Fruit fly (Drosophila melanogaster) whole organism, wandering third instar larva: Measurements from ENCODE around the gene sing.
A peak's percentile ranks its signal among the peaks of the same experiment; 100 is the strongest.

Source experiments
- Abd-B ChIP-seq: fragments of >200 bp; optimal IDR thresholded peaks from 2 replicates; lab custom pipeline; 2017; ENCODE audit warnings: missing biosample characterization, missing genetic modification characterization
- CrebA ChIP-seq: fragments of 200-800 bp; sonication (Bioruptor generic); optimal IDR thresholded peaks from 2 replicates; lab custom pipeline; 2016; ENCODE audit warnings: missing biosample characterization, mild to moderate bottlenecking, missing genetic modification characterization, borderline replicate concordance
- Dif ChIP-seq: fragments of 200-275, 200-300 bp; sonication (Bioruptor generic); optimal IDR thresholded peaks from 2 replicates; lab custom pipeline; 2018; ENCODE audit warnings: missing biosample characterization, missing genetic modification characterization; ENCODE audit not compliant: partially characterized antibody
- GATAd ChIP-seq: sonication (Bioruptor generic); optimal IDR thresholded peaks from 2 replicates; lab custom pipeline; 2016; ENCODE audit warnings: missing biosample characterization, missing genetic modification characterization
- HLH106 ChIP-seq: fragments of 200-800 bp; optimal IDR thresholded peaks from 3 replicates; lab custom pipeline; 2019; ENCODE audit warnings: missing biosample characterization, mild to moderate bottlenecking, missing genetic modification characterization, moderate library complexity
- Hr78 ChIP-seq: fragments of >200 bp; optimal IDR thresholded peaks from 2 replicates; lab custom pipeline; 2017; ENCODE audit warnings: missing biosample characterization, missing genetic modification characterization
- Hr83 ChIP-seq: fragments of 200-300 bp; sonication (Bioruptor generic); optimal IDR thresholded peaks from 2 replicates; lab custom pipeline; 2016; ENCODE audit warnings: missing biosample characterization, mild to moderate bottlenecking, missing genetic modification characterization, moderate library complexity; ENCODE audit not compliant: poor library complexity, severe bottlenecking
- Jra ChIP-seq: sonication (Bioruptor generic); optimal IDR thresholded peaks from 2 replicates; lab custom pipeline; 2016; ENCODE audit warnings: missing biosample characterization, missing genetic modification characterization
- Mio ChIP-seq: sonication (Bioruptor generic); optimal IDR thresholded peaks from 2 replicates; lab custom pipeline; 2016; ENCODE audit warnings: missing biosample characterization, missing genetic modification characterization
- Myc ChIP-seq: fragments of >200 bp; optimal IDR thresholded peaks from 2 replicates; lab custom pipeline; 2017
- N ChIP-seq: fragments of >200 bp; optimal IDR thresholded peaks from 2 replicates; lab custom pipeline; 2018; ENCODE audit warnings: missing biosample characterization, missing external identifiers, missing genetic modification characterization
- OdsH ChIP-seq: fragments of 200-800 bp; sonication (Bioruptor generic); optimal IDR thresholded peaks from 2 replicates; lab custom pipeline; 2016; ENCODE audit warnings: missing biosample characterization, mild to moderate bottlenecking, missing genetic modification characterization
- Rel ChIP-seq, 2 experiments: fragments of 200-800 bp; sonication (Bioruptor generic) in 1 of 2; optimal IDR thresholded peaks; 2 replicates in 1 of 2; 3 replicates in 1 of 2; lab custom pipeline; 2016 to 2019; ENCODE audit warnings: mild to moderate bottlenecking in 2 of 2, missing biosample characterization in 2 of 2, missing genetic modification characterization in 2 of 2, moderate library complexity in 1 of 2
- Sp1 ChIP-seq: fragments of 200-800 bp; sonication (Bioruptor generic); optimal IDR thresholded peaks from 3 replicates; lab custom pipeline; 2019; ENCODE audit warnings: missing biosample characterization, mild to moderate bottlenecking, missing genetic modification characterization, moderate library complexity
- br ChIP-seq: fragments of 200-800 bp; sonication (Bioruptor generic); optimal IDR thresholded peaks from 2 replicates; lab custom pipeline; 2016; ENCODE audit warnings: missing biosample characterization, missing genetic modification characterization
- dl ChIP-seq, 2 experiments: fragments of 175-275, 200-275 bp in 1 of 2; fragments of 200-275 bp in 1 of 2; sonication (Bioruptor generic); optimal IDR thresholded peaks; lab custom pipeline; 2018; ENCODE audit warnings: mild to moderate bottlenecking in 2 of 2, missing biosample characterization in 2 of 2, missing genetic modification characterization in 2 of 2, moderate library complexity in 2 of 2; ENCODE audit not compliant: partially characterized antibody in 2 of 2, insufficient read depth in 1 of 2
- dmrt93B ChIP-seq: fragments of 200-800 bp; sonication (Bioruptor generic); optimal IDR thresholded peaks from 2 replicates; lab custom pipeline; 2018; ENCODE audit warnings: missing biosample characterization, mild to moderate bottlenecking, missing genetic modification characterization
- dsf ChIP-seq: sonication (Bioruptor generic); optimal IDR thresholded peaks from 2 replicates; lab custom pipeline; 2016; ENCODE audit warnings: missing biosample characterization, missing genetic modification characterization, borderline replicate concordance
- foxo ChIP-seq, 2 experiments: fragments of 200-800 bp; sonication (Bioruptor generic); optimal IDR thresholded peaks; 2 replicates in 1 of 2; 3 replicates in 1 of 2; lab custom pipeline; 2016 to 2017; ENCODE audit warnings: missing biosample characterization in 2 of 2, missing genetic modification characterization in 2 of 2
- h ChIP-seq: fragments of 200-800 bp; sonication (Bioruptor generic); optimal IDR thresholded peaks from 3 replicates; lab custom pipeline; 2016; ENCODE audit warnings: missing biosample characterization, mild to moderate bottlenecking, missing genetic modification characterization
- jim ChIP-seq: fragments of 175-275, 200-325 bp; sonication (Bioruptor generic); optimal IDR thresholded peaks from 2 replicates; lab custom pipeline; 2016; ENCODE audit warnings: missing biosample characterization, mild to moderate bottlenecking, missing genetic modification characterization
- pan ChIP-seq: fragments of >200 bp; optimal IDR thresholded peaks from 2 replicates; lab custom pipeline; 2017
- psq ChIP-seq: fragments of 200-800 bp; sonication (Bioruptor generic); optimal IDR thresholded peaks from 3 replicates; lab custom pipeline; 2017; ENCODE audit warnings: missing biosample characterization, mild to moderate bottlenecking, missing genetic modification characterization, moderate library complexity
- rgr ChIP-seq: fragments of 200-800 bp; sonication (Bioruptor generic); optimal IDR thresholded peaks from 3 replicates; lab custom pipeline; 2016; ENCODE audit warnings: missing biosample characterization, mild to moderate bottlenecking, missing genetic modification characterization
- sage ChIP-seq: fragments of 200-800 bp; sonication (Bioruptor generic); optimal IDR thresholded peaks from 2 replicates; lab custom pipeline; 2016; ENCODE audit warnings: missing biosample characterization, mild to moderate bottlenecking, missing genetic modification characterization
- sv ChIP-seq: fragments of 200-800 bp; sonication (Bioruptor generic); optimal IDR thresholded peaks from 3 replicates; lab custom pipeline; 2016; ENCODE audit warnings: missing biosample characterization, missing genetic modification characterization
- tai ChIP-seq: sonication (Bioruptor generic); optimal IDR thresholded peaks from 2 replicates; lab custom pipeline; 2016; ENCODE audit warnings: missing biosample characterization, missing genetic modification characterization
- usp ChIP-seq: fragments of >200 bp; optimal IDR thresholded peaks from 2 replicates; lab custom pipeline; 2017; ENCODE audit warnings: missing biosample characterization, missing genetic modification characterization
- woc ChIP-seq: sonication (Bioruptor generic); optimal IDR thresholded peaks from 2 replicates; lab custom pipeline; 2016; ENCODE audit warnings: missing biosample characterization, mild to moderate bottlenecking, missing genetic modification characterization

sing gene

dm6 chrX:16676653-16677052 lies 2.4 kb upstream of the sing start, which contains the start of gene CG13012:
TSS of gene CG13012 (minus strand) at chrX:16676753.
- TF ChIP-seq Dif (GFP tag; lab: Kevin White, UChicago) (no peak), woc (GFP tag; lab: Kevin White, UChicago) (no peak), Hr78 (GFP tag; lab: Kevin White, UChicago) (no peak), rgr (GFP tag; lab: Kevin White, UChicago) (no peak), Hr83 (no peak), h (GFP tag; lab: Kevin White, UChicago) (no peak), psq (GFP tag; lab: Kevin White, UChicago) (no peak), Sp1 (GFP tag; lab: Kevin White, UChicago) (no peak), sage (GFP tag; lab: Kevin White, UChicago) (no peak), Abd-B (GFP tag; lab: Kevin White, UChicago) (no peak), sv (no peak), Mio (GFP tag; lab: Kevin White, UChicago) (no peak), CrebA (GFP tag; lab: Kevin White, UChicago) (no peak), dl (GFP tag; optimal IDR thresholded peaks at IDR 0.05; lab: Kevin White, UChicago; ENCODE audit: insufficient read depth in 1 of 2, partially characterized antibody in 2 of 2) (no peak), pan (lab: Kevin White, UChicago) (no peak), OdsH (no peak), HLH106 (tag; lab: Kevin White, UChicago) (no peak)

dm6 chrX:16677163-16677562 lies 1.9 kb upstream of the sing start:
- TF ChIP-seq tai (GFP tag; lab: Kevin White, UChicago) (no peak), HLH106 (tag; lab: Kevin White, UChicago) (peak; percentile 22), foxo (GFP tag; optimal IDR thresholded peaks at IDR 0.05; lab: Kevin White, UChicago) (no peak), Sp1 (GFP tag; lab: Kevin White, UChicago) (peak; percentile 20), woc (GFP tag; lab: Kevin White, UChicago) (no peak)

- peak; percentile 75 for TF ChIP-seq Myc
- TF ChIP-seq Jra (GFP tag; lab: Kevin White, UChicago), result peak; percentile 55
- TF ChIP-seq foxo (GFP tag; optimal IDR thresholded peaks at IDR 0.05; lab: Kevin White, UChicago), result peak in 1 of 2 experiments; percentile 5
- TF ChIP-seq dsf, result no peak
- TF ChIP-seq Dif (GFP tag; lab: Kevin White, UChicago), result peak; percentile 6
- TF ChIP-seq woc (GFP tag; lab: Kevin White, UChicago), result no peak
- TF ChIP-seq N (GFP tag; lab: Kevin White, UChicago), result peak; percentile 56
Observed at dm6 chrX:16683765-16684164, 4.7 kb downstream of the sing start, which contains the start of gene Axs. TSS of gene Axs (minus strand) at chrX:16683895.

dm6 chrX:16687400-16688105 lies 8.5 kb downstream of the sing start:
- no peak for TF ChIP-seq Myc
- no peak for TF ChIP-seq foxo (GFP tag; optimal IDR thresholded peaks at IDR 0.05; lab: Kevin White, UChicago)
- TF ChIP-seq Hr78 (GFP tag; lab: Kevin White, UChicago), result no peak
- TF ChIP-seq woc (GFP tag; lab: Kevin White, UChicago), result no peak
- TF ChIP-seq dmrt93B (GFP tag; lab: Kevin White, UChicago), result no peak
- TF ChIP-seq br (GFP tag; lab: Kevin White, UChicago), result no peak
- no peak for TF ChIP-seq Mio (GFP tag; lab: Kevin White, UChicago)
- no peak for TF ChIP-seq jim (GFP tag; lab: Kevin White, UChicago)
- TF ChIP-seq N (GFP tag; lab: Kevin White, UChicago), result no peak
- no peak for TF ChIP-seq Jra (GFP tag; lab: Kevin White, UChicago)
- no peak for TF ChIP-seq GATAd (GFP tag; lab: Kevin White, UChicago)
- no peak for TF ChIP-seq Hr83
- no peak for TF ChIP-seq CrebA (GFP tag; lab: Kevin White, UChicago)
- TF ChIP-seq sv, result no peak
- TF ChIP-seq psq (GFP tag; lab: Kevin White, UChicago), result no peak
- TF ChIP-seq dl (GFP tag; optimal IDR thresholded peaks at IDR 0.05; lab: Kevin White, UChicago; ENCODE audit: insufficient read depth in 1 of 2, partially characterized antibody in 2 of 2), result no peak

- TF ChIP-seq usp, result no peak
- no peak for TF ChIP-seq Jra (GFP tag; lab: Kevin White, UChicago)
- no peak for TF ChIP-seq Myc
- TF ChIP-seq Abd-B (GFP tag; lab: Kevin White, UChicago), result no peak
- no peak for TF ChIP-seq Rel (GFP tag; optimal IDR thresholded peaks at IDR 0.05; lab: Kevin White, UChicago)
- TF ChIP-seq Rel (tag; optimal IDR thresholded peaks at IDR 0.05; lab: Kevin White, UChicago), result peak; percentile 50
- TF ChIP-seq N (GFP tag; lab: Kevin White, UChicago), result no peak
Observed at dm6 chrX:16688106-16688459, 9.0 kb downstream of the sing start.
